Fruit fly (Drosophila melanogaster): ENCODE results near the gene p130CAS.

p130CAS gene

DNA sequence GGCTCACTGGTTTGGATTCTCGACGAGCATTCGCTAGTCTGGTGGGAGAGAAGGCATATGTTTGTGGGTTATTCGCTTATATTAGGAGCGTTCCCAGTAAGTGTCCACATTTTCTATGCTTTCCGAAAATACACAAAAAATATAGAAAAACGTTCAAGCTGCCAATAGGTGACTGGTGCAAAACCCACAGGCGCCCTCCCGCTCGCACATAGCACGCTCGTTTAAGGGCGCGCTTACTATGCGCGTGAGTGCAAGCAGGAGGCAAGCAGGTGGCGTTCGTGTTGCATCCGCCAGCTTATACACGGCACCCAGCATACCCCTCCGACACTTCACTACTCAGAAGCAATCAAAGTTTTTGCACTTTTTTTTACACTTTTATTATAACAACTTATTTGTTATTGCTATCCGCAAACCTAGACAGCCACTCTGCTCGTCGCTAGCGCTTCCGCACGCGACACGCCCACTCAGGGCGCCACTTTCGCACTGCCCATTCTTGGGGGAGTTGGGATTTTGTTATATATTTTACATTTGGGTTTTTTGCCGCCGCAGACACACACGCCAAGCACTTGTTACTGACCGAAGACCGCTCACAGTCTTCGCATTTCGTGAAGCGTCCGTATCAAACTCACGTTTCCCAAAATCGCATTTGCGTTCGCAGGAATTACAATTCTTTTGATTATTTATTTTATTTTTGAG is 46.5 kb downstream of the p130CAS start (continued):
- peak; percentile 15 for TF ChIP-seq nerfin-1 (tag; optimal IDR thresholded peaks at IDR 0.05)
- peak; percentile 40; the same call in 1 of the 2 replicates for TF ChIP-seq CG31224 (GFP tag; IDR thresholded peaks at IDR 0.05)
- TF ChIP-seq sd (tag; optimal IDR thresholded peaks at IDR 0.05): no peak
- no peak for TF ChIP-seq CG8359 (GFP tag; optimal IDR thresholded peaks at IDR 0.05; ENCODE audit: borderline replicate concordance)
- peak; percentile 17 for TF ChIP-seq Sry-δ (GFP tag; optimal IDR thresholded peaks at IDR 0.05)
- no peak for TF ChIP-seq CG18599 (GFP tag; optimal IDR thresholded peaks at IDR 0.05)
- TF ChIP-seq CG11723 (GFP tag; optimal IDR thresholded peaks at IDR 0.05): no peak
- no peak for TF ChIP-seq Gsc (GFP tag; IDR thresholded peaks at IDR 0.05)
- TF ChIP-seq jumu (GFP tag; optimal IDR thresholded peaks at IDR 0.05): peak; percentile 48
- no peak for TF ChIP-seq Bteb2 (GFP tag; optimal IDR thresholded peaks at IDR 0.05)
- TF ChIP-seq CG7786 (GFP tag; optimal IDR thresholded peaks at IDR 0.05): no peak
- no peak for TF ChIP-seq CG7928 (GFP tag; optimal IDR thresholded peaks at IDR 0.05)
- no peak for TF ChIP-seq CG4360 (GFP tag; IDR thresholded peaks at IDR 0.05)
- no peak for TF ChIP-seq Hr78 (GFP tag; optimal IDR thresholded peaks at IDR 0.05)
- TF ChIP-seq CG10321 (GFP tag; IDR thresholded peaks at IDR 0.05): peak; percentile 87
- no peak for TF ChIP-seq PHDP (tag; optimal IDR thresholded peaks at IDR 0.05)
- peak; percentile 44 for TF ChIP-seq Sin3A (optimal IDR thresholded peaks at IDR 0.05)
- TF ChIP-seq tup (GFP tag; optimal IDR thresholded peaks at IDR 0.05): no peak
- TF ChIP-seq zen (tag; optimal IDR thresholded peaks at IDR 0.05): no peak
- no peak for TF ChIP-seq CG12769 (tag; optimal IDR thresholded peaks at IDR 0.05)
- no peak for TF ChIP-seq org-1 (GFP tag; optimal IDR thresholded peaks at IDR 0.05)
- no peak for TF ChIP-seq Fer1 (GFP tag; optimal IDR thresholded peaks at IDR 0.05)
- TF ChIP-seq CG6813 (GFP tag; optimal IDR thresholded peaks at IDR 0.05): no peak
- no peak for TF ChIP-seq bowl (GFP tag; IDR thresholded peaks at IDR 0.05)
- peak; percentile 46; the same call in 1 of the 2 replicates for TF ChIP-seq CG1024 (GFP tag; IDR thresholded peaks at IDR 0.05)
- TF ChIP-seq gsb (GFP tag; IDR thresholded peaks at IDR 0.05): no peak
- TF ChIP-seq ewg (GFP tag; optimal IDR thresholded peaks at IDR 0.05): peak; percentile 63
- TF ChIP-seq CG34422 (GFP tag; IDR thresholded peaks at IDR 0.05): peak; percentile 98
- TF ChIP-seq Trl (optimal IDR thresholded peaks at IDR 0.05): no peak
- TF ChIP-seq Trl (GFP tag; optimal IDR thresholded peaks at IDR 0.05): peak; percentile 36
- no peak for TF ChIP-seq Ets97D (GFP tag; optimal IDR thresholded peaks at IDR 0.05)
- TF ChIP-seq knrl (GFP tag; IDR thresholded peaks at IDR 0.05; ENCODE audit: partially characterized antibody): peak; percentile 42; the same call in 2 of the 3 replicates
- TF ChIP-seq CG18011 (GFP tag; optimal IDR thresholded peaks at IDR 0.05): peak; percentile 100
- TF ChIP-seq bbx (GFP tag; IDR thresholded peaks at IDR 0.05; ENCODE audit: partially characterized antibody): peak; percentile 60
- TF ChIP-seq CG15514 (GFP tag; optimal IDR thresholded peaks at IDR 0.05): peak; percentile 25
- TF ChIP-seq HLH54F (GFP tag; optimal IDR thresholded peaks at IDR 0.05): no peak
- TF ChIP-seq CG30403 (GFP tag; optimal IDR thresholded peaks at IDR 0.05): no peak
- TF ChIP-seq Dad (GFP tag; optimal IDR thresholded peaks at IDR 0.05): peak; percentile 42
- TF ChIP-seq kay (GFP tag; optimal IDR thresholded peaks at IDR 0.05): no peak
- peak; percentile 21 for TF ChIP-seq CG17912 (GFP tag; optimal IDR thresholded peaks at IDR 0.05)
- TF ChIP-seq pros (GFP tag; optimal IDR thresholded peaks at IDR 0.05): no peak
- TF ChIP-seq slbo (GFP tag; IDR thresholded peaks at IDR 0.05): peak; percentile 62
- TF ChIP-seq az2 (GFP tag; optimal IDR thresholded peaks at IDR 0.05): no peak
- TF ChIP-seq Dip3 (GFP tag; optimal IDR thresholded peaks at IDR 0.05): no peak
- TF ChIP-seq CG12659 (GFP tag; optimal IDR thresholded peaks at IDR 0.05): peak; percentile 93
- TF ChIP-seq CG2116 (GFP tag; optimal IDR thresholded peaks at IDR 0.05): no peak
- peak; percentile 32 for TF ChIP-seq pum (GFP tag; optimal IDR thresholded peaks at IDR 0.05)
- TF ChIP-seq Drgx (GFP tag; IDR thresholded peaks at IDR 0.05): 0 out of 2 replicates have a peak, but pooled peaks have one; percentile 19
- TF ChIP-seq CG1529 (GFP tag; optimal IDR thresholded peaks at IDR 0.05): no peak
- no peak for TF ChIP-seq ro (GFP tag; IDR thresholded peaks at IDR 0.05)

Data from whole organism, embryonic.